Worm (Caenorhabditis elegans) whole organism, young adult: ENCODE data around the gene Y73C8C.12.
A peak's percentile ranks its signal among the peaks of the same experiment; 100 is the strongest.

Experiments used
- B0035.1 ChIP-seq: sonication (generic microtip); optimal IDR thresholded peaks from 2 replicates; lab custom pipeline; 2016; ENCODE audit warnings: missing genetic modification characterization, mild to moderate bottlenecking, missing compliant biosample characterization, missing genotype, missing genetic modification reagents
- B0261.1 ChIP-seq: sonication (generic microtip); optimal IDR thresholded peaks from 2 replicates; lab custom pipeline; 2016; ENCODE audit warnings: mild to moderate bottlenecking, missing genetic modification characterization, moderate library complexity, missing compliant biosample characterization
- C06A6.2 ChIP-seq: fragments of 200-800 bp; sonication (Bioruptor generic); conservative IDR thresholded peaks from 2 replicates; pipeline ENCODE4 v1.3.6; 2022; ENCODE audit warnings: missing genetic modification characterization, missing compliant biosample characterization
- F37B4.10 ChIP-seq: fragments of 200-800 bp; sonication (Bioruptor generic); IDR thresholded peaks from 2 replicates; pipeline ENCODE4 v1.3.6; 2022; ENCODE audit warnings: missing genetic modification characterization, missing compliant biosample characterization
- F49E8.2 ChIP-seq: sonication (generic microtip); optimal IDR thresholded peaks from 3 replicates; lab custom pipeline; 2017; ENCODE audit warnings: missing genetic modification characterization, mild to moderate bottlenecking, missing compliant biosample characterization, antibody characterized with exemption, moderate library complexity; ENCODE audit not compliant: insufficient read depth
- F55B11.4 ChIP-seq: sonication (generic microtip); optimal IDR thresholded peaks from 2 replicates; lab custom pipeline; 2016; ENCODE audit warnings: missing compliant biosample characterization, missing genetic modification characterization, borderline replicate concordance; ENCODE audit not compliant: insufficient read depth
- F57C9.4 ChIP-seq: sonication (generic microtip); optimal IDR thresholded peaks from 2 replicates; lab custom pipeline; 2017; ENCODE audit warnings: mild to moderate bottlenecking, missing genetic modification characterization, missing compliant biosample characterization
- Y53F4B.3 ChIP-seq: fragments of 200-800 bp; sonication (Bioruptor generic); IDR thresholded peaks from 2 replicates; pipeline ENCODE4 v1.3.6; 2022; ENCODE audit warnings: missing genetic modification reagents, missing genetic modification characterization, missing compliant biosample characterization
- Y56A3A.18 ChIP-seq: fragments of 200-800 bp; sonication (Bioruptor generic); IDR thresholded peaks from 2 replicates; pipeline ENCODE4 v1.3.6; 2022; ENCODE audit warnings: missing genetic modification reagents, missing genetic modification characterization, missing compliant biosample characterization
- Y67H2A.10 ChIP-seq: fragments of 200-800 bp; sonication (Bioruptor generic); conservative IDR thresholded peaks from 2 replicates; pipeline ENCODE4 v1.3.6; 2022; ENCODE audit warnings: missing genetic modification reagents, missing genetic modification characterization, missing compliant biosample characterization
- ZK185.1 ChIP-seq: sonication (generic microtip); optimal IDR thresholded peaks from 2 replicates; lab custom pipeline; 2016; ENCODE audit warnings: mild to moderate bottlenecking, missing genetic modification characterization, missing compliant biosample characterization; ENCODE audit not compliant: poor library complexity, severe bottlenecking
- akir-1 ChIP-seq: fragments of 200-800 bp; sonication (Bioruptor generic); optimal IDR thresholded peaks from 2 replicates; lab custom pipeline; 2018; ENCODE audit warnings: mild to moderate bottlenecking, missing genetic modification characterization, moderate library complexity, missing compliant biosample characterization
- ama-1 ChIP-seq, 3 experiments: fragments of 150-350 bp in 1 of 3; sonication (generic microtip) in 2 of 3; optimal IDR thresholded peaks; 2 replicates each; lab custom pipeline; 2014 to 2018; ENCODE audit warnings: missing biosample characterization in 2 of 3, missing genetic modification characterization in 2 of 3, missing genetic modification reagents in 2 of 3
- attf-3 ChIP-seq: fragments of 200-800 bp; sonication (Bioruptor generic); conservative IDR thresholded peaks from 2 replicates; pipeline ENCODE4 v1.3.6; 2022; ENCODE audit warnings: missing genetic modification reagents, missing genetic modification characterization, missing compliant biosample characterization
- attf-5 ChIP-seq: fragments of 200-800 bp; sonication (Bioruptor generic); optimal IDR thresholded peaks from 2 replicates; lab custom pipeline; 2018; ENCODE audit warnings: mild to moderate bottlenecking, missing genetic modification characterization, missing compliant biosample characterization
- attf-6 ChIP-seq: fragments of 200-800 bp; sonication (Bioruptor generic); IDR thresholded peaks from 2 replicates; pipeline ENCODE4 v1.3.6; 2022; ENCODE audit warnings: missing genetic modification reagents, missing genetic modification characterization, missing compliant biosample characterization
- bed-2 ChIP-seq: fragments of 200-800 bp; sonication (Bioruptor generic); IDR thresholded peaks from 2 replicates; pipeline ENCODE4 v1.3.6; 2022; ENCODE audit warnings: missing genetic modification reagents, missing genetic modification characterization, missing compliant biosample characterization
- cebp-2 ChIP-seq: fragments of 200-800 bp; sonication (Bioruptor generic); IDR thresholded peaks from 2 replicates; pipeline ENCODE4 v1.3.6; 2022; ENCODE audit warnings: missing genetic modification characterization, missing compliant biosample characterization
- ceh-79 ChIP-seq: sonication (generic microtip); optimal IDR thresholded peaks from 2 replicates; lab custom pipeline; 2017; ENCODE audit warnings: mild to moderate bottlenecking, missing genetic modification characterization, missing compliant biosample characterization
- dpl-1 ChIP-seq: fragments of 150-350 bp; optimal IDR thresholded peaks from 2 replicates; lab custom pipeline; 2014; ENCODE audit warnings: missing biosample characterization, missing genetic modification reagents, missing genetic modification characterization
- efl-1 ChIP-seq: fragments of 150-350 bp; optimal IDR thresholded peaks from 2 replicates; lab custom pipeline; 2014; ENCODE audit warnings: missing biosample characterization, missing genetic modification reagents, missing genetic modification characterization
- egrh-3 ChIP-seq: fragments of 200-800 bp; sonication (Bioruptor generic); IDR thresholded peaks from 2 replicates; pipeline ENCODE4 v1.3.6; 2022; ENCODE audit warnings: missing genetic modification reagents, missing genetic modification characterization, missing compliant biosample characterization
- ets-4 ChIP-seq: fragments of 200-800 bp; sonication (Bioruptor generic); optimal IDR thresholded peaks from 2 replicates; lab custom pipeline; 2018; ENCODE audit warnings: mild to moderate bottlenecking, missing genetic modification characterization, missing compliant biosample characterization
- fkh-3 ChIP-seq: sonication (generic microtip); optimal IDR thresholded peaks from 2 replicates; lab custom pipeline; 2016; ENCODE audit warnings: mild to moderate bottlenecking, missing genetic modification characterization, missing compliant biosample characterization
- hmg-1.2 ChIP-seq: fragments of 200-800 bp; sonication (Bioruptor generic); IDR thresholded peaks from 2 replicates; pipeline ENCODE4 v1.3.6; 2022; ENCODE audit warnings: missing genetic modification reagents, missing genetic modification characterization, missing compliant biosample characterization
- hmg-20 ChIP-seq: fragments of 200-800 bp; sonication (Bioruptor generic); IDR thresholded peaks from 2 replicates; pipeline ENCODE4 v1.3.6; 2022; ENCODE audit warnings: missing genetic modification reagents, missing genetic modification characterization, missing compliant biosample characterization
- hrde-1 ChIP-seq: sonication (generic microtip); optimal IDR thresholded peaks from 2 replicates; lab custom pipeline; 2016; ENCODE audit warnings: missing genetic modification characterization, mild to moderate bottlenecking, missing compliant biosample characterization, moderate library complexity, missing genotype, missing genetic modification reagents, borderline replicate concordance
- let-526 ChIP-seq: fragments of 200-800 bp; sonication (Bioruptor generic); IDR thresholded peaks from 2 replicates; pipeline ENCODE4 v1.3.6; 2022; ENCODE audit warnings: missing genetic modification reagents, missing genetic modification characterization, missing compliant biosample characterization
- lin-35 ChIP-seq, 3 experiments: fragments of 150-350 bp in 2 of 3; sonication (generic microtip) in 1 of 3; optimal IDR thresholded peaks; 2 replicates each; lab custom pipeline; 2014 to 2018; ENCODE audit warnings: missing biosample characterization in 3 of 3, missing genetic modification characterization in 3 of 3, missing genetic modification reagents in 3 of 3
- lin-40 ChIP-seq: sonication (generic microtip); optimal IDR thresholded peaks from 2 replicates; lab custom pipeline; 2016; ENCODE audit warnings: missing genetic modification characterization, mild to moderate bottlenecking, missing compliant biosample characterization, missing genotype, missing genetic modification reagents
- mcd-1 ChIP-seq: fragments of 200-800 bp; sonication (Bioruptor generic); IDR thresholded peaks from 2 replicates; pipeline ENCODE4 v1.3.6; 2022; ENCODE audit warnings: missing genetic modification reagents, missing genetic modification characterization, missing compliant biosample characterization
- mxl-1 ChIP-seq: sonication (generic microtip); optimal IDR thresholded peaks from 2 replicates; lab custom pipeline; 2016; ENCODE audit warnings: missing genetic modification characterization, missing compliant biosample characterization
- nfya-2 ChIP-seq: fragments of 200-800 bp; sonication (Bioruptor generic); IDR thresholded peaks from 2 replicates; pipeline ENCODE4 v1.3.6; 2022; ENCODE audit warnings: missing genetic modification reagents, missing genetic modification characterization, missing compliant biosample characterization
- rec-8 ChIP-seq, 2 experiments: sonication (generic microtip); optimal IDR thresholded peaks; 2 replicates each; lab custom pipeline; 2016; ENCODE audit warnings: mild to moderate bottlenecking in 2 of 2, missing genetic modification characterization in 2 of 2, missing genetic modification reagents in 2 of 2, missing genotype in 2 of 2, missing biosample characterization in 1 of 2, missing compliant biosample characterization in 1 of 2, moderate library complexity in 1 of 2
- repo-1 ChIP-seq: sonication (generic microtip); optimal IDR thresholded peaks from 2 replicates; lab custom pipeline; 2017; ENCODE audit warnings: mild to moderate bottlenecking, missing genetic modification characterization, missing compliant biosample characterization
- rpc-1 ChIP-seq, 2 experiments: fragments of 150-350 bp in 1 of 2; sonication (generic microtip) in 1 of 2; optimal IDR thresholded peaks; 2 replicates each; lab custom pipeline; 2014 to 2018; ENCODE audit warnings: missing biosample characterization in 1 of 2, missing genetic modification characterization in 1 of 2, missing genetic modification reagents in 1 of 2, missing genotype in 1 of 2
- somi-1 ChIP-seq: fragments of 200-800 bp; sonication (Bioruptor generic); optimal IDR thresholded peaks from 2 replicates; lab custom pipeline; 2018; ENCODE audit warnings: mild to moderate bottlenecking, missing genetic modification characterization, missing compliant biosample characterization
- tbx-9 ChIP-seq: sonication (generic microtip); optimal IDR thresholded peaks from 2 replicates; lab custom pipeline; 2016; ENCODE audit warnings: borderline replicate concordance, missing genetic modification characterization, inconsistent platforms, missing compliant biosample characterization
- zfh-2 ChIP-seq: fragments of 200-800 bp; sonication (Bioruptor generic); conservative IDR thresholded peaks from 2 replicates; pipeline ENCODE4 v1.3.6; 2022; ENCODE audit warnings: missing genetic modification reagents, missing genetic modification characterization, missing compliant biosample characterization
- zim-3 ChIP-seq: sonication (generic microtip); optimal IDR thresholded peaks from 2 replicates; lab custom pipeline; 2017; ENCODE audit warnings: mild to moderate bottlenecking, missing genetic modification characterization, moderate library complexity, missing compliant biosample characterization
- ztf-25 ChIP-seq: fragments of 200-800 bp; sonication (Bioruptor generic); IDR thresholded peaks from 2 replicates; pipeline ENCODE4 v1.3.6; 2022; ENCODE audit warnings: missing genetic modification reagents, missing genetic modification characterization, missing compliant biosample characterization
- ztf-26 ChIP-seq: sonication (generic microtip); optimal IDR thresholded peaks from 2 replicates; lab custom pipeline; 2017; ENCODE audit warnings: missing genetic modification characterization, missing compliant biosample characterization
- ztf-3 ChIP-seq: fragments of 200-800 bp; sonication (Bioruptor generic); optimal IDR thresholded peaks from 2 replicates; lab custom pipeline; 2018; ENCODE audit warnings: mild to moderate bottlenecking, missing genetic modification characterization, missing compliant biosample characterization

Gene Y73C8C.12

DNA sequence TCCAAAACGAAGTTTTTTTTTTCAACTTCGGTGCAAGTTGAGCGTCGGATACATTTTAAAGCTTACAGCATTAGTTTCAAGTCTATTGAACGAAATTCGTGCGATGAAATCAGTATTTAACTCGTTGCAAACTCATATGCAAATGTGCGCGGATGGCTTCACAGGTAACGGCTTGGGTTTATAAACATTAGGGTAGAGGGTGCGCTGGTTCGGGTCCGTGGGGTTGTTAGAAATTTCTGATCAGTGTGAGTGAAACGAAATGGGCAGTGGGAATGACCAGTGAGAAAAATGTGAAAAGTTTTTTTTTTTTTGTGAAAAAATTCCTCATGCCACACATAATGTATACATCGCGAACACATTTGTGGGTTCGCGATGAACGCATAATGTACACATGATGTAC, 38.1 kb downstream of the Y73C8C.12 start (continued):
- TF ChIP-seq attf-3 (GFP tag; lab: Robert Waterston, UW) (no peak), Y67H2A.10 (GFP tag; lab: Robert Waterston, UW) (no peak), F57C9.4 (tag; lab: Kevin White, UChicago) (no peak), rec-8 (tag; optimal IDR thresholded peaks at IDR 0.05; lab: Kevin White, UChicago) (peak in 1 of 2 experiments; percentile 64), egrh-3 (GFP tag; lab: Robert Waterston, UW) (no peak), F49E8.2 (tag; lab: Kevin White, UChicago) (no peak), ZK185.1 (tag; lab: Kevin White, UChicago) (no peak), repo-1 (tag; lab: Kevin White, UChicago) (no peak), ztf-25 (GFP tag; lab: Robert Waterston, UW) (no peak), efl-1 (GFP tag; lab: Kevin White, UChicago) (no peak), B0035.1 (no peak), zim-3 (tag; lab: Kevin White, UChicago) (peak; percentile 22), let-526 (GFP tag; lab: Robert Waterston, UW) (no peak), rpc-1 (optimal IDR thresholded peaks at IDR 0.05; lab: Kevin White, UChicago) (peak; percentile 71), rpc-1 (tag; optimal IDR thresholded peaks at IDR 0.05; lab: Kevin White, UChicago) (peak; percentile 95)

DNA sequence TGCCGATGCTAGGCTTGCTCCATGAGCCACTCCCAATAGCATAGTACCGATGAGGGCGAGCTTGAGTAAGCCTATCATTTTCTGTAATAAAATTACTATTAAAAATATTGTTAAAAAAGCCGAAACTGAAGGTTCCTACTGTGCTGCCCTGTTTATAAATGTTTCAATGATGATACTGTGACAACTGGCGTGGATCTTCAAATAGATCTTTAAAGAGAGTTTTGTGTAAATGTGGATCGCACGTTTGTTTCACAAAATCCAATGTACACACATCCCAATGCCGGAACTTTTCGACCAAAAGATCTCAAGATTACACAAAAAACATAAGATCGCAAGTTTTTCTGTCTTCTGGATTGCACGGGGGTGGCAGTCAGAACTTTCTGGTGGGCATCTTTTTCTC, 40.4 kb downstream of the Y73C8C.12 start, which contains the start of gene C36C5.14:
C36C5.14 (minus strand) TSS at position 101 of the 400 bp plus-strand sequence.
- no peak for TF ChIP-seq zfh-2 (GFP tag; lab: Robert Waterston, UW)
- no peak for TF ChIP-seq Y53F4B.3
- TF ChIP-seq cebp-2 (GFP tag; lab: Robert Waterston, UW), result no peak
- TF ChIP-seq B0261.1, result no peak
- no peak for TF ChIP-seq ztf-26 (tag; lab: Kevin White, UChicago)
- no peak for TF ChIP-seq hmg-20
- TF ChIP-seq hrde-1, result no peak
- TF ChIP-seq Y56A3A.18 (GFP tag; lab: Robert Waterston, UW), result no peak

DNA sequence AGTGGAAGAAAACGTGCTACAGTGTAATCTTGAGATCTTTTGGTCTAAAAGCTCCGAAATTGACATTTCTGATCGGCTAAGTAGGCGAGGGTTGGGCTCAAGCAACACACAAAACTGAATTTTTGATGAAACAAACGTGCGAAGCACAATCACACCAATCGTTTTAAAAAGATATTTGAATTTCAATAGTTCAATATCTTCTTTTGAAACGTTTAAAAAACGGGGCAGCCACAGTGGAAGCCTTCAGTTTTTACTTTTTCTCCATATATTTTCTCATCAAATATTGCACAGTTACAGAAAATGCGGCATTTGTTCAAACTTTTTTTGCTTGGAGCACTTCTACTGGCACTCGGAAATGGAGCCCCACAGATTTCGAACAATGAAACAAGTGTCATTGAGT, 41.2 kb downstream of the Y73C8C.12 start, which contains the start of gene C36C5.4:
C36C5.4 (plus strand) TSS at position 301 of the 400 bp plus-strand sequence.
- TF ChIP-seq lin-35 (GFP tag; optimal IDR thresholded peaks at IDR 0.05; lab: Kevin White, UChicago) (no peak), ceh-79 (tag; lab: Kevin White, UChicago) (no peak)

DNA sequence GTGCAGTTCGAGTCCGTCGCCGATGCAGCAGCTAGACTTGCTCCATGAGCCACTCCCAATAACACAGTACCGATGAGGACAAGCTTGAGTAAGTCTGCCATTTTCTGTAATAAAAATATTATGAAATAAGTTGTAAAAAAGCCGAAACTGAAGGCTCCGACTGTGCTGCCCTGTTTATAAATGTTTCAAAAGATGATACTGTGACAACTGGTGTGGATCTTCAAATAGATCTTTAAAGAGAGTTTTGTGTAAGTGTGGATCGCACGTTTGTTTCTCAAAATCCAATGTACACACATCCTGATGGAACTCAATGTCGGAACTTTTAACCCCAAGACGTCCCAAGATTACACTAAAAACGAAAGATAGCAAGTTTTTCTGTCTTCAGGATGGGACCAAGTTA, 43.6 kb downstream of the Y73C8C.12 start, which contains the start of gene C36C5.15:
C36C5.15 (minus strand) TSS at position 101 of the 400 bp plus-strand sequence.
- TF ChIP-seq attf-5 (GFP tag; lab: Kevin White, UChicago), result no peak
- TF ChIP-seq ztf-3 (GFP tag; lab: Kevin White, UChicago), result no peak
- TF ChIP-seq dpl-1 (GFP tag; lab: Kevin White, UChicago), result no peak
- TF ChIP-seq F55B11.4, result no peak
- TF ChIP-seq fkh-3, result no peak
- no peak for TF ChIP-seq Y53F4B.3
- TF ChIP-seq ama-1 (optimal IDR thresholded peaks at IDR 0.05; lab: Kevin White, UChicago), result no peak
- TF ChIP-seq ama-1 (GFP tag; optimal IDR thresholded peaks at IDR 0.05; lab: Kevin White, UChicago), result no peak
- no peak for TF ChIP-seq F37B4.10 (GFP tag; lab: Robert Waterston, UW)
- TF ChIP-seq hmg-1.2 (GFP tag; lab: Robert Waterston, UW), result no peak
- TF ChIP-seq mcd-1, result no peak
- no peak for TF ChIP-seq akir-1 (GFP tag; lab: Kevin White, UChicago)
- TF ChIP-seq lin-40 (tag; lab: Kevin White, UChicago), result no peak
- no peak for TF ChIP-seq nfya-2 (GFP tag; lab: Robert Waterston, UW)
- no peak for TF ChIP-seq bed-2 (GFP tag; lab: Robert Waterston, UW)
- TF ChIP-seq C06A6.2 (GFP tag; lab: Robert Waterston, UW), result no peak
- no peak for TF ChIP-seq attf-6 (GFP tag; lab: Robert Waterston, UW)
- TF ChIP-seq ets-4 (GFP tag; lab: Kevin White, UChicago), result no peak
- TF ChIP-seq somi-1 (GFP tag; lab: Kevin White, UChicago), result no peak
- no peak for TF ChIP-seq tbx-9 (tag; lab: Kevin White, UChicago)
- TF ChIP-seq mxl-1 (tag; lab: Kevin White, UChicago), result no peak
